Worm (Caenorhabditis elegans) whole organism, mixed stage, embryonic: ENCODE results near the gene mrps-33.

Source experiments
- mep-1 ChIP-seq: fragments of 150-350 bp; optimal IDR thresholded peaks from 2 replicates; lab custom pipeline; 2017; ENCODE audit warnings: missing biosample characterization, missing genetic modification reagents, missing genetic modification characterization, inconsistent platforms
- nhr-28 ChIP-seq: fragments of 150-350 bp; optimal IDR thresholded peaks from 2 replicates; lab custom pipeline; 2014; ENCODE audit warnings: missing biosample characterization, missing genetic modification characterization
- unc-62 ChIP-seq: fragments of 150-350 bp; optimal IDR thresholded peaks from 2 replicates; lab custom pipeline; 2014; ENCODE audit warnings: missing biosample characterization, missing genetic modification reagents, missing genetic modification characterization

ce11 chrIV:8705504-8705903, 34.3 kb downstream of the mrps-33 start, which contains the start of gene H23L24.4:
- TF ChIP-seq unc-62 (no peak), nhr-28 (tag; lab: Kevin White, UChicago) (no peak), mep-1 (tag; lab: Kevin White, UChicago) (no peak)
